Fruit fly (Drosophila melanogaster): ENCODE results near the gene Invadolysin.

dm6 chr3R:10170356-10170876 is 25.9 kb downstream of the Invadolysin start, which contains the start of gene Best1:
- TF ChIP-seq CG5204 (GFP tag; optimal IDR thresholded peaks at IDR 0.05) (peak; percentile 65), CG1620 (GFP tag; optimal IDR thresholded peaks at IDR 0.05) (peak; percentile 63), tj (GFP tag; optimal IDR thresholded peaks at IDR 0.05) (peak; percentile 62), cnc (optimal IDR thresholded peaks at IDR 0.05) (no peak), Hr96 (GFP tag; optimal IDR thresholded peaks at IDR 0.05) (peak; percentile 68), kay (GFP tag; ENCODE audit: borderline replicate concordance) (no peak), pad (GFP tag; optimal IDR thresholded peaks at IDR 0.05) (peak; percentile 83)
